Worm (Caenorhabditis elegans) whole organism, L4 larva: ENCODE data around the gene ncx-3.

ENCODE experiments used
- ceh-62 ChIP-seq: sonication (generic microtip); optimal IDR thresholded peaks from 2 replicates; lab custom pipeline; 2017; ENCODE audit warnings: missing biosample characterization, missing genetic modification characterization
- unc-130 ChIP-seq: sonication (generic microtip); optimal IDR thresholded peaks from 2 replicates; lab custom pipeline; 2016; ENCODE audit warnings: missing genetic modification reagents, missing genetic modification characterization, missing compliant biosample characterization

DNA sequence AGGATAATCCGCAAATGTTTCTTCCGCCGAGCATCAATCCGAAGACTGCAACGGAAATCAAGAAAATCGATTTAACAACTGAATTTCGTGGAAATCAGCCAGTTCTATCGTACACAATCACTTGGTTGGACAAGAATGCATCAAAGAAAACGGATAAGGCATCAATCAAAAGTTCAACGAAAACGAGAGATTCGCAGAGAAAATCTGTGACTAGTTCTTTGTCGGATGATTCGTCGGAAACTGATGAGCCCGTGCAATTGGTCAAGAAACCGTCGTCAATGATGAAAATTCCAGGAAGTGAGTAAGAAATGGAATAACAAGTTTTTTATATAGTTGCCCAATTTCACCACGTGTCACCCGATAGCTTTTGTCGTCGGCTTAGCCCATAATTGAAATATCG lies 10.4 kb upstream of the ncx-3 start, which contains the start of gene R102.6:
- TF ChIP-seq ceh-62 (tag; lab: Kevin White, UChicago): no peak
- TF ChIP-seq unc-130: no peak
